Worm (Caenorhabditis elegans) whole organism, L1 larva: ENCODE results near the gene T28D6.3.

Experiments
- C04F5.9 ChIP-seq: sonication (generic microtip); optimal IDR thresholded peaks from 2 replicates; lab custom pipeline; 2016; ENCODE audit warnings: missing genetic modification characterization, missing compliant biosample characterization
- C16A3.4 ChIP-seq: fragments of 150-350 bp; optimal IDR thresholded peaks from 2 replicates; lab custom pipeline; 2014; ENCODE audit warnings: missing biosample characterization, missing genetic modification characterization
- F16B12.6 ChIP-seq: fragments of 150-350 bp; optimal IDR thresholded peaks from 2 replicates; lab custom pipeline; 2014; ENCODE audit warnings: missing biosample characterization, missing genetic modification characterization
- aha-1 ChIP-seq: fragments of 150-350 bp; optimal IDR thresholded peaks from 2 replicates; lab custom pipeline; 2014; ENCODE audit warnings: missing biosample characterization, missing genetic modification characterization
- alr-1 ChIP-seq: fragments of 200-800 bp; sonication (Bioruptor generic); optimal IDR thresholded peaks from 2 replicates; lab custom pipeline; 2018; ENCODE audit warnings: borderline replicate concordance, mild to moderate bottlenecking, missing genetic modification characterization, missing compliant biosample characterization
- aly-2 ChIP-seq: fragments of 150-350 bp; optimal IDR thresholded peaks from 2 replicates; lab custom pipeline; 2014; ENCODE audit warnings: missing biosample characterization, missing genetic modification characterization
- ama-1 ChIP-seq: fragments of 150-350 bp; optimal IDR thresholded peaks from 2 replicates; lab custom pipeline; 2014
- blmp-1 ChIP-seq: fragments of 150-350 bp; optimal IDR thresholded peaks from 2 replicates; lab custom pipeline; 2014; ENCODE audit warnings: missing biosample characterization, missing genetic modification characterization
- ceh-63 ChIP-seq: fragments of 200-800 bp; sonication (Bioruptor generic); optimal IDR thresholded peaks from 2 replicates; lab custom pipeline; 2018; ENCODE audit warnings: mild to moderate bottlenecking, missing genetic modification characterization, missing compliant biosample characterization
- ceh-90 ChIP-seq: sonication (generic microtip); optimal IDR thresholded peaks from 2 replicates; lab custom pipeline; 2016; ENCODE audit warnings: missing genetic modification characterization, missing compliant biosample characterization
- ces-1 ChIP-seq: fragments of 150-350 bp; optimal IDR thresholded peaks from 2 replicates; lab custom pipeline; 2014; ENCODE audit warnings: missing biosample characterization, missing genetic modification reagents, missing genetic modification characterization
- dpl-1 ChIP-seq, 3 experiments: fragments of 150-350 bp in 2 of 3; sonication (generic microtip) in 1 of 3; optimal IDR thresholded peaks; 2 replicates each; lab custom pipeline; 2014 to 2017; ENCODE audit warnings: missing biosample characterization in 3 of 3, missing genetic modification characterization in 3 of 3, missing genetic modification reagents in 3 of 3
- dsc-1 ChIP-seq: sonication (generic microtip); optimal IDR thresholded peaks from 2 replicates; lab custom pipeline; 2016; ENCODE audit warnings: mild to moderate bottlenecking, missing genetic modification characterization, missing compliant biosample characterization
- efl-1 ChIP-seq, 4 experiments: fragments of 150-350 bp; optimal IDR thresholded peaks in 3 of 4; peaks in 1 of 4; 1 replicate in 1 of 4; 2 replicates in 3 of 4; lab custom pipeline; 2014; ENCODE audit warnings: missing biosample characterization in 2 of 4, missing genetic modification characterization in 2 of 4, missing genetic modification reagents in 2 of 4
- efl-3 ChIP-seq: fragments of 200-800 bp; sonication (Bioruptor generic); optimal IDR thresholded peaks from 2 replicates; lab custom pipeline; 2018; ENCODE audit warnings: mild to moderate bottlenecking, missing genetic modification characterization, missing compliant biosample characterization
- egl-13 ChIP-seq: sonication (generic microtip); optimal IDR thresholded peaks from 2 replicates; lab custom pipeline; 2016; ENCODE audit warnings: missing genotype, missing genetic modification reagents, missing genetic modification characterization, missing compliant biosample characterization
- elt-2 ChIP-seq: sonication (generic microtip); optimal IDR thresholded peaks from 2 replicates; lab custom pipeline; 2016; ENCODE audit warnings: missing genetic modification characterization, mild to moderate bottlenecking, inconsistent platforms, missing compliant biosample characterization, missing genetic modification reagents
- elt-3 ChIP-seq, 6 experiments: fragments of 150-350 bp in 1 of 6; sonication (generic microtip); optimal IDR thresholded peaks; 2 replicates each; lab custom pipeline; 2017 to 2018; ENCODE audit warnings: missing biosample characterization in 6 of 6, missing genetic modification characterization in 6 of 6, inconsistent platforms in 1 of 6
- ets-5 ChIP-seq: fragments of 200-800 bp; sonication (Bioruptor generic); IDR thresholded peaks from 2 replicates; pipeline ENCODE4 v1.3.6; 2022; ENCODE audit warnings: missing genetic modification characterization, missing compliant biosample characterization
- fkh-8 ChIP-seq: sonication (generic microtip); optimal IDR thresholded peaks from 2 replicates; lab custom pipeline; 2016; ENCODE audit warnings: mild to moderate bottlenecking, missing genetic modification characterization, missing compliant biosample characterization
- hpl-2 ChIP-seq: fragments of 150-350 bp; optimal IDR thresholded peaks from 2 replicates; lab custom pipeline; 2014; ENCODE audit warnings: missing biosample characterization, missing genetic modification reagents, missing genetic modification characterization
- irx-1 ChIP-seq: sonication (generic microtip); optimal IDR thresholded peaks from 2 replicates; lab custom pipeline; 2016; ENCODE audit warnings: missing genetic modification characterization, missing compliant biosample characterization
- jun-1 ChIP-seq: fragments of 150-350 bp; optimal IDR thresholded peaks from 2 replicates; lab custom pipeline; 2014; ENCODE audit warnings: missing biosample characterization, missing genetic modification reagents, missing genetic modification characterization
- lin-13 ChIP-seq: fragments of 150-350 bp; optimal IDR thresholded peaks from 2 replicates; lab custom pipeline; 2014; ENCODE audit warnings: missing biosample characterization, missing genetic modification reagents, missing genetic modification characterization
- lin-14 ChIP-seq: fragments of 200-800 bp; sonication (Bioruptor generic); optimal IDR thresholded peaks from 2 replicates; lab custom pipeline; 2018; ENCODE audit warnings: mild to moderate bottlenecking, missing genetic modification characterization, moderate library complexity, missing compliant biosample characterization
- lin-15B ChIP-seq: fragments of 150-350 bp; sonication (generic microtip); optimal IDR thresholded peaks from 3 replicates; lab custom pipeline; 2014; ENCODE audit warnings: missing biosample characterization, missing genetic modification characterization
- lin-35 ChIP-seq, 2 experiments: fragments of 150-350 bp; optimal IDR thresholded peaks; 2 replicates each; lab custom pipeline; 2014; ENCODE audit warnings: missing biosample characterization in 2 of 2, missing genetic modification characterization in 2 of 2, missing genetic modification reagents in 2 of 2
- lsy-2 ChIP-seq, 2 experiments: fragments of 150-350 bp; optimal IDR thresholded peaks; 2 replicates each; lab custom pipeline; 2014; ENCODE audit warnings: missing biosample characterization in 2 of 2, missing genetic modification characterization in 2 of 2
- nhr-11 ChIP-seq: fragments of 150-350 bp; optimal IDR thresholded peaks from 2 replicates; lab custom pipeline; 2014; ENCODE audit warnings: missing biosample characterization, missing genetic modification characterization
- nhr-19 ChIP-seq: fragments of 200-800 bp; sonication (Bioruptor generic); conservative IDR thresholded peaks from 2 replicates; pipeline ENCODE4 v1.3.6; 2022; ENCODE audit warnings: missing genetic modification characterization, missing compliant biosample characterization
- nhr-20 ChIP-seq: sonication (generic microtip); optimal IDR thresholded peaks from 2 replicates; lab custom pipeline; 2016; ENCODE audit warnings: mild to moderate bottlenecking, missing genetic modification characterization, missing compliant biosample characterization
- nhr-237 ChIP-seq: fragments of 150-350 bp; optimal IDR thresholded peaks from 2 replicates; lab custom pipeline; 2014; ENCODE audit warnings: missing biosample characterization, missing genetic modification characterization
- nhr-28 ChIP-seq: fragments of 150-350 bp; optimal IDR thresholded peaks from 2 replicates; lab custom pipeline; 2014; ENCODE audit warnings: missing biosample characterization, missing genetic modification characterization
- nhr-47 ChIP-seq: sonication (generic microtip); optimal IDR thresholded peaks from 2 replicates; lab custom pipeline; 2016; ENCODE audit warnings: mild to moderate bottlenecking, missing genetic modification characterization, moderate library complexity, missing compliant biosample characterization
- nhr-71 ChIP-seq: sonication (generic microtip); optimal IDR thresholded peaks from 2 replicates; lab custom pipeline; 2016; ENCODE audit warnings: mild to moderate bottlenecking, missing genetic modification characterization, moderate library complexity, missing compliant biosample characterization
- nhr-77 ChIP-seq: fragments of 150-350 bp; optimal IDR thresholded peaks from 2 replicates; lab custom pipeline; 2014; ENCODE audit warnings: missing biosample characterization, missing genetic modification characterization
- nhr-84 ChIP-seq: sonication (generic microtip); optimal IDR thresholded peaks from 2 replicates; lab custom pipeline; 2017; ENCODE audit warnings: missing biosample characterization, missing genetic modification characterization
- nhr-85 ChIP-seq: sonication (generic microtip); peaks from one replicate; lab custom pipeline; 2016; ENCODE audit warnings: missing genetic modification characterization, inconsistent platforms, missing compliant biosample characterization
- nhr-90 ChIP-seq: sonication (generic microtip); optimal IDR thresholded peaks from 2 replicates; lab custom pipeline; 2016; ENCODE audit warnings: mild to moderate bottlenecking, missing genetic modification characterization, missing compliant biosample characterization; ENCODE audit not compliant: poor library complexity
- pag-3 ChIP-seq: sonication (generic microtip); optimal IDR thresholded peaks from 2 replicates; lab custom pipeline; 2017; ENCODE audit warnings: missing genetic modification characterization, mild to moderate bottlenecking, missing compliant biosample characterization, antibody characterized with exemption, borderline replicate concordance; ENCODE audit not compliant: insufficient read depth
- rnt-1 ChIP-seq: sonication (generic microtip); optimal IDR thresholded peaks from 2 replicates; lab custom pipeline; 2016; ENCODE audit warnings: mild to moderate bottlenecking, missing genetic modification characterization, moderate library complexity, missing compliant biosample characterization
- skn-1 ChIP-seq: fragments of 150-350 bp; optimal IDR thresholded peaks from 2 replicates; lab custom pipeline; 2014; ENCODE audit warnings: missing biosample characterization, missing genetic modification characterization
- snu-23 ChIP-seq: sonication (generic microtip); optimal IDR thresholded peaks from 2 replicates; lab custom pipeline; 2016; ENCODE audit warnings: missing genetic modification characterization, missing compliant biosample characterization
- tbx-2 ChIP-seq: sonication (generic microtip); optimal IDR thresholded peaks from 2 replicates; lab custom pipeline; 2016; ENCODE audit warnings: missing genetic modification characterization, missing compliant biosample characterization
- unc-30 ChIP-seq: sonication (generic microtip); optimal IDR thresholded peaks from 2 replicates; lab custom pipeline; 2017; ENCODE audit warnings: missing biosample characterization, missing genetic modification characterization
- unc-86 ChIP-seq: sonication (generic microtip); optimal IDR thresholded peaks from 2 replicates; lab custom pipeline; 2016; ENCODE audit warnings: missing genetic modification characterization, missing compliant biosample characterization
- xbp-1 ChIP-seq: sonication (generic microtip); optimal IDR thresholded peaks from 2 replicates; lab custom pipeline; 2016; ENCODE audit warnings: missing genetic modification characterization, missing compliant biosample characterization
- zag-1 ChIP-seq: fragments of 150-350 bp; optimal IDR thresholded peaks from 2 replicates; lab custom pipeline; 2014; ENCODE audit warnings: missing biosample characterization, missing genetic modification characterization
- ztf-11 ChIP-seq, 2 experiments: sonication (generic microtip); optimal IDR thresholded peaks; 2 replicates each; lab custom pipeline; 2016 to 2017; ENCODE audit warnings: missing genetic modification characterization in 2 of 2, missing biosample characterization in 1 of 2, missing compliant biosample characterization in 1 of 2
- ztf-4 ChIP-seq: fragments of 150-350 bp; optimal IDR thresholded peaks from 2 replicates; lab custom pipeline; 2014; ENCODE audit warnings: missing biosample characterization, missing genetic modification characterization

T28D6.3 gene

DNA sequence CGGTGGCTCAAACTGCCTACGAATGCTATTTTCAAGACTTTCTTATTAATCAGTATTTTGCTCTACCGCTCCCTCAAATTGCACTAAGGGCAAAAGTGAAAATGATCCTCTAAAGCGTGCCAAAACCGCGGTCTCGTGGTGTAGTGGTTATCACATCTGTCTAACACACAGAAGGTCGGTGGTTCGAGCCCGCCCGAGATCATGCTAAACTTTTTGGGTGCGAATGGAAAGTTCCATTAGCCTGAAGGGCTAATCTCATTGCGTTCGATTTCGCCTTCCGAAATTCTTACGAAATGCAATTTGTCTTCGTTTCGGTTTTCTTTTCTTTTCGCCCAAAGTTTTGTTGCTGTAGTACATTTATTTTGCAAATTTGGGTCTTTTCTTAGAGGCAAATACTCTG, 13.1 kb upstream of the T28D6.3 start:
- TF ChIP-seq tbx-2 (tag; lab: Kevin White, UChicago) (peak; percentile 4), aha-1 (tag; lab: Kevin White, UChicago) (no peak), lin-35 (GFP tag; optimal IDR thresholded peaks at IDR 0.05; lab: Kevin White, UChicago) (peak in 1 of 2 experiments; percentile 44), ceh-63 (no peak), efl-1 (optimal IDR thresholded peaks at IDR 0.05; lab: Kevin White, UChicago) (peak in 1 of 2 experiments; percentile 35), efl-1 (GFP tag; optimal IDR thresholded peaks at IDR 0.05 in 1 of 2; lab: Kevin White, UChicago) (peak in 1 of 2 experiments; percentile 83), nhr-90 (tag; lab: Kevin White, UChicago) (peak; percentile 30), nhr-71 (tag; lab: Kevin White, UChicago) (peak; percentile 47), nhr-28 (no peak), ztf-4 (tag; lab: Kevin White, UChicago) (no peak), egl-13 (no peak), lsy-2 (tag; optimal IDR thresholded peaks at IDR 0.05; lab: Kevin White, UChicago) (peak in 1 of 2 experiments; percentile 20), dsc-1 (peak; percentile 19), elt-2 (tag; lab: Kevin White, UChicago) (no peak), nhr-77 (tag; lab: Kevin White, UChicago) (no peak), ama-1 (lab: Kevin White, UChicago) (no peak), lin-13 (GFP tag; lab: Kevin White, UChicago) (no peak), nhr-47 (tag; lab: Kevin White, UChicago) (peak; percentile 34), ceh-90 (tag; lab: Kevin White, UChicago) (no peak), rnt-1 (tag; lab: Kevin White, UChicago) (peak; percentile 83), irx-1 (peak; percentile 16), nhr-19 (peak; percentile 22; the same call in 1 of the 2 replicates), efl-3 (GFP tag; lab: Kevin White, UChicago) (no peak), dpl-1 (GFP tag; optimal IDR thresholded peaks at IDR 0.05; lab: Kevin White, UChicago) (peak in 1 of 3 experiments; percentile 33), fkh-8 (tag; lab: Kevin White, UChicago) (peak; percentile 20), nhr-20 (tag; lab: Kevin White, UChicago) (peak; percentile 26), alr-1 (tag; lab: Kevin White, UChicago) (no peak), snu-23 (GFP tag; lab: Kevin White, UChicago) (peak; percentile 28), lin-14 (peak; percentile 65), C16A3.4 (tag; lab: Kevin White, UChicago) (peak; percentile 17), hpl-2 (GFP tag; lab: Kevin White, UChicago) (peak; percentile 11), skn-1 (peak; percentile 19), F16B12.6 (no peak), xbp-1 (peak; percentile 18), C04F5.9 (tag; lab: Kevin White, UChicago) (no peak), unc-30 (no peak), ets-5 (GFP tag; lab: Robert Waterston, UW) (no peak)

DNA sequence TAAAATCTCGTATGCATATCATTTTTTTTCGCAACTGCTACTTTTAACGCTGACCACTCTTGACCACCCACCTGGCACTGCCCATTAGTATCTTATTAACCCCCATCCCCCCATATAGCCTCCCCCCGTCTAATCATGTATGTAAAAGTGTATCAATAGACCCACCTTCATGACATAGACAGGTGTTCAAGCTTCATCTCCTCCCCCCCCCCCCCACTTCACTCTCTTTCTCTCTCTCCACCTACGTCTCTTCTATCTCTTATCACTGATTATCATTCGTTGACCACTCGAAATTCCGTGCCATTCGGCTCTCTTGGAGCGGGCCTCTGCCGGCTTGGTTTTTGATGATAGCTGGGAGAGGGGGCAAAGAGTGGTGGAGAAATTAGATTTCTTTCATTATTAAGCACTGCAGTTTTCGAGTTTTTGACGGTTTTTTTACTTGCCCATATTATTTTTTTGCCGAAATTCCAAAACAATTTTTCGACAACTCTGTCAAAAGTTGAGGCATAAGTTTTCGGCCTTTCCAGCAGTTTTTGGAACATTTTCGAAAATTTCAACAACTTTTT, 10.7 kb upstream of the T28D6.3 start:
- TF ChIP-seq rnt-1 (tag; lab: Kevin White, UChicago) (peak; percentile 36), lin-14 (peak; percentile 53), pag-3 (tag; lab: Kevin White, UChicago) (peak; percentile 52), efl-1 (optimal IDR thresholded peaks at IDR 0.05; lab: Kevin White, UChicago) (no peak), efl-1 (GFP tag; optimal IDR thresholded peaks at IDR 0.05 in 1 of 2; lab: Kevin White, UChicago) (peak in 1 of 2 experiments; percentile 92), nhr-20 (tag; lab: Kevin White, UChicago) (no peak)
- TF ChIP-seq, all 84 proteins: peak for 4

DNA sequence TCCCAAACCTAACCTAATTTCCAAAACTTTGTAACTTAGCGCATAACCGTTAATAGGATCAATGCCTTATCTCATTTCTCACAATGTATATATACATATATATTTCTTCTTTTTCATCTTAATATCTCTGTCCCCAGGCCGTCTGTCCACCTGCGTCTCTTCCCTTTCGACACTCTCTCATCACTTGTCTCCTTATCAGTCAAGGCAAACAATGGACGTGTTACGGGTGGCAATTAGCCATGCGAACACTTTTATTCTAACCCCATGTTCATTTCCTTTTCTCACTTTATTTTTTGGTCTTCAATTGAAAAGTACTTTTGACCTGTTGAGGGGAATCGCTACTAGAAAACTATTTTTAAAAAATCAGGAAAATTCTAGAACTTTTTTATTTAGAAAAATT, 9.1 kb upstream of the T28D6.3 start:
- TF ChIP-seq zag-1 (tag; lab: Kevin White, UChicago) (no peak), nhr-11 (tag; lab: Kevin White, UChicago) (no peak), aly-2 (no peak), blmp-1 (tag; lab: Kevin White, UChicago) (peak; percentile 16), lin-15B (no peak), hpl-2 (GFP tag; lab: Kevin White, UChicago) (no peak), nhr-84 (tag; lab: Kevin White, UChicago) (no peak), nhr-237 (tag; lab: Kevin White, UChicago) (no peak), ztf-11 (tag; optimal IDR thresholded peaks at IDR 0.05; lab: Kevin White, UChicago) (no peak), elt-3 (tag; optimal IDR thresholded peaks at IDR 0.05; lab: Kevin White, UChicago) (peak in 3 of 6 experiments; percentile 52 to 79 (median 64)), nhr-47 (tag; lab: Kevin White, UChicago) (no peak), jun-1 (tag; lab: Kevin White, UChicago) (no peak), unc-86 (tag; lab: Kevin White, UChicago) (no peak), nhr-71 (tag; lab: Kevin White, UChicago) (no peak), nhr-85 (tag; lab: Kevin White, UChicago) (no peak), ces-1 (GFP tag; lab: Kevin White, UChicago) (no peak)
